Worm (Caenorhabditis elegans): ENCODE results near the gene rpt-1.

rpt-1 gene

DNA sequence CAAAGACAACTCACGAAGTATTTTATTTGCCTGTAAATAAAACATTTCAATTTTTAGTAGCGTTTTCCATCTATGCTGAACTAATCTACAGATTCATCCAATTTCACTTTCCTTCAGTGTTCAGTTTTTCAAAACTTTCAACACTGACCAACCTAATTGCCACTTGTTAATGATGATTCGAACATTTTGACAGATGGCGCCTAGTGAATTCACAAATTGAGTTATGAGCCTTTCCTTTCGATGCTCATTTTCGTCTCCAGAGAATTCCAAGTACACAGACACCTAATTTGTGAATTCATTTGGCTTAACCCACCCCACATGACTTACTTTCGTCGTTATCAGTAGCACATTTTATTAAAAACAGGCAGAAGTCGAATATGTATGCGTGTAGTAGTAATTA, 35.4 kb downstream of the rpt-1 start:
- no peak for TF ChIP-seq B0310.2 (tag; optimal IDR thresholded peaks at IDR 0.05)

DNA sequence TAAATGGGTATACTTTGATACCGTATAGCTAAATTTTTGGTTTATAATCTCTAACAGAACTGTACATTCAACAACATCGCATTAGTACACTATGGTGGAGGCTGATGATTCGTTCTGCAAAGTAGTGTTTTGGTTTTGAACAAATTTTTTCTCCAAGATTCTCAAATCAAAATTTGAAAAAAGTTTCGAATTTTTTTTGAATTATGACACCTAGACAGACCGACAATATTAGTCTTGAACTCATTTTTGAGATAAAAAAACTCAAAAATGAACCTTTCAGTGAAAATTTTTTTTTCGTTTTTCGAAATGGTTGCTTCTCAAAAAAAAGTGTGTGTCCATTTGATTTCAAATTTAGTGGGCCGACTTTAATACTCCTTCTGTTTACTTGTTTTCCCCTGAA, 36.8 kb downstream of the rpt-1 start:
- no peak for TF ChIP-seq tbx-11 (GFP tag; IDR thresholded peaks at IDR 0.05)
- TF ChIP-seq ceh-13 (GFP tag; optimal IDR thresholded peaks at IDR 0.05), result no peak
- TF ChIP-seq hmbx-1 (tag; optimal IDR thresholded peaks at IDR 0.05), result no peak
- TF ChIP-seq ets-7 (tag; optimal IDR thresholded peaks at IDR 0.05), result no peak
- no peak for TF ChIP-seq pes-1 (GFP tag; IDR thresholded peaks at IDR 0.05)

DNA sequence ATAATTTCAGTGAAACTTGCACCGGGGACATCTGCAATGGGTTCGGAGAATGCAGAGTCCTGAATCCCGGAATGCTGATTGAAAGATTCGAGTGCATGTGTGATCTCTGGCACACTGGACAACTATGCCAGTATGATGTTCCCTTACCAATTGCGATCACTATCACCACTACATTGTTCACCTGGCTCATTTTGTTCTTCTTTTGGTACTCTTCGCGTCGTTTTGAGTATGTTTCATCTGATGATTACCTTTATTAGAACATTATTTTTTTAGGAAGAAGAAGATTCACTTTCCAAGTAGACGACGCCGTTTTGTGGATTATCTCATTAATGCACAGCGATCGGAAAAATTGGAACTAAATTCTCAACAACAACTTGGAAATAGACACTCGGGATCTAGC, 38.5 kb downstream of the rpt-1 start:
- TF ChIP-seq tbx-37 (GFP tag; conservative IDR thresholded peaks at IDR 0.05) (no peak), ceh-36 (tag; optimal IDR thresholded peaks at IDR 0.05) (no peak), ets-7 (tag; optimal IDR thresholded peaks at IDR 0.05) (no peak), aly-1 (tag; optimal IDR thresholded peaks at IDR 0.05) (no peak), tra-4 (tag; optimal IDR thresholded peaks at IDR 0.05) (no peak), sea-1 (GFP tag; conservative IDR thresholded peaks at IDR 0.05) (no peak), ama-1 (optimal IDR thresholded peaks at IDR 0.05) (no peak), hnd-1 (tag; optimal IDR thresholded peaks at IDR 0.05) (no peak), B0310.2 (tag; optimal IDR thresholded peaks at IDR 0.05) (no peak), tbx-11 (GFP tag; IDR thresholded peaks at IDR 0.05) (no peak), F13C5.2 (tag; optimal IDR thresholded peaks at IDR 0.05) (no peak), scrt-1 (GFP tag; IDR thresholded peaks at IDR 0.05) (no peak), hmg-4 (GFP tag; optimal IDR thresholded peaks at IDR 0.05) (no peak), hmbx-1 (tag; optimal IDR thresholded peaks at IDR 0.05) (no peak), pes-1 (GFP tag; IDR thresholded peaks at IDR 0.05) (no peak), ceh-13 (GFP tag; optimal IDR thresholded peaks at IDR 0.05) (no peak), flt-1 (GFP tag; IDR thresholded peaks at IDR 0.05) (no peak)

DNA sequence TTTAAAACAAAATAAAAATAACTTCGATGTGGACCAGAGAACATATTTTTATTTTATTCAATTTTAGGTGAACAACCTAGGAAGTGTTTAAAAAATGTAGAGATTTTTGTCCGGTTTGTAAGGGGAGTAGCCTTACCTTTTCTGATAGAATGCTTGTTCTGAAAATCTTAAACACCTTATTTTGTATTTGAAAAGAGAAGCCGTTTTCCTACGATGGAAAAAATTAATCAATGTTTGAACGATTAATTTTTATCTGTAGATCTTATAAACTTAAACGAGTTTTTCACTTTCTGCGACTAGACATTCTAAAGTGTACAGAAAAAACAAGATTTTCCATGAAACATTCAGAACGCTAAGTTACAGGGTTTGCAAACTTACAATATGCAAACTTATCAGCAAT, 39.9 kb downstream of the rpt-1 start, which contains the start of gene F58H1.6:
TSS of gene F58H1.6 (plus strand) at position 301 of the 400 bp plus-strand sequence.
- TF ChIP-seq ceh-36 (tag; optimal IDR thresholded peaks at IDR 0.05) (no peak), flt-1 (GFP tag; IDR thresholded peaks at IDR 0.05) (no peak), aly-1 (tag; optimal IDR thresholded peaks at IDR 0.05) (no peak), sea-1 (GFP tag; conservative IDR thresholded peaks at IDR 0.05) (no peak)

DNA sequence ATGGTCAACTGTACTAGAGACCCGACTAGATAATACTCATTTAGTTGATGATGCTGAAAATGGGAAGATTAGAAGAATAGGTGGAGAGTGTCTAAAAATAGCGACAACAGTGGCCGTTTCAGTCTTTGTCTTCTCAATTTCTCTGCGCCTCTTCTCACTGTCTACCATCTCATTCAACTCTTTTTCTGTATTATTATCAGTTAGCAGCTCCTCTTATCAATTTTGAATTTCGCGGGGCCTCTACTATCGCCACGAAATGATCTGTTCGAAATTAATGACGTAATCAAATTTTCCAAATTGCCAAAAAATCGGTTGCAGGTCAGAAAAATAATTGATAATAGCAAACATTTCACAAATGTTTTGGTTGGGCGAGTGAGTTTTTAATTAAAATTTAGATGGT, 40.5 kb downstream of the rpt-1 start:
- TF ChIP-seq tra-4 (tag; optimal IDR thresholded peaks at IDR 0.05), result no peak
- TF ChIP-seq tbx-37 (GFP tag; conservative IDR thresholded peaks at IDR 0.05), result no peak
- TF ChIP-seq aly-1 (tag; optimal IDR thresholded peaks at IDR 0.05), result no peak
- no peak for TF ChIP-seq sea-1 (GFP tag; conservative IDR thresholded peaks at IDR 0.05)
- TF ChIP-seq flt-1 (GFP tag; IDR thresholded peaks at IDR 0.05), result no peak
- no peak for TF ChIP-seq hmbx-1 (tag; optimal IDR thresholded peaks at IDR 0.05)
- no peak for TF ChIP-seq hmg-4 (GFP tag; optimal IDR thresholded peaks at IDR 0.05)
- TF ChIP-seq tbx-11 (GFP tag; IDR thresholded peaks at IDR 0.05), result no peak
- no peak for TF ChIP-seq F13C5.2 (tag; optimal IDR thresholded peaks at IDR 0.05)
- no peak for TF ChIP-seq ceh-36 (tag; optimal IDR thresholded peaks at IDR 0.05)

DNA sequence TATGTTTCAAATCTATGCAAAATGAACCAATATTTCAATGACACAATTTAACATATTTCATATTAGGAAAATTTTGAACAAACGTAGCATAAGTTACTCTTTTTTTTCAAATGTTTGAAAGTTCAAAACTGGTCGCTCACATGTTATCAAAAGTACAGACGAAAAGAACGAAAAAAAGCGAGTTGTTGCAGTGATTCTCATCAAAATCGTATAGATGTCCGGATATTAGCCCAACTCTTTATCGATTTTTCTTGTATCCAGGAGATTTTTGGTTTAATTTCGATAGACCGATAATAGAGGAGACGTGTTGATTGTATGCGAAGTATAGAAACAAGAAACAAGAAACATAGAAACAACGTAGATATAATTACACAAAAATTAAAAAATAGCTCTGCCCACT, 41.9 kb downstream of the rpt-1 start:
- TF ChIP-seq hmg-4 (GFP tag; optimal IDR thresholded peaks at IDR 0.05) (no peak), ceh-36 (tag; optimal IDR thresholded peaks at IDR 0.05) (no peak), tbx-11 (GFP tag; IDR thresholded peaks at IDR 0.05) (no peak), hnd-1 (tag; optimal IDR thresholded peaks at IDR 0.05) (no peak), ceh-13 (GFP tag; optimal IDR thresholded peaks at IDR 0.05) (no peak), F13C5.2 (tag; optimal IDR thresholded peaks at IDR 0.05) (no peak), ets-7 (tag; optimal IDR thresholded peaks at IDR 0.05) (no peak), tra-4 (tag; optimal IDR thresholded peaks at IDR 0.05) (no peak), sea-1 (GFP tag; conservative IDR thresholded peaks at IDR 0.05) (no peak), ama-1 (optimal IDR thresholded peaks at IDR 0.05) (no peak), pes-1 (GFP tag; IDR thresholded peaks at IDR 0.05) (no peak), flt-1 (GFP tag; IDR thresholded peaks at IDR 0.05) (no peak), scrt-1 (GFP tag; IDR thresholded peaks at IDR 0.05) (no peak), hmbx-1 (tag; optimal IDR thresholded peaks at IDR 0.05) (no peak), tbx-37 (GFP tag; conservative IDR thresholded peaks at IDR 0.05) (no peak), aly-1 (tag; optimal IDR thresholded peaks at IDR 0.05) (no peak)

DNA sequence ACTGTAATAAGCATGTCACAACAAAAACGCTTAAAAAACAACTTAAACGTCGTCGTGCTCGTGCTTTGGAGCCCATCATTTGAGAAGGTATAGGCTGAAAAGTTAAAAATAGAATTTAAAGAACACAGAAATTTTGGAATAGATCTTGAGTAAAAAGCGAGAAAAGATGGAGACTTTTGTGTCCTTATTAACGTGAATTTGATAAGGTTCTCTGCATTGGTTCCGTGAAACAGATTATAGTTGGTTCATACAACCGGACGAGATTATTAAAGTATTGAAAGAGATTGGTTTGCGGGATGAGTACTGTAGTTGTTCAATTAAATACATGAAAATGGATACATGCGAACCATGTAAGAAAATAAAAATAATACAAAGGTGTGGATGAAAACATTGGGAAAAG, 44.5 kb downstream of the rpt-1 start, which contains the start of gene gpla-1:
TSS of gene gpla-1 (minus strand) at position 101 of the 400 bp plus-strand sequence.
- TF ChIP-seq hnd-1 (tag; optimal IDR thresholded peaks at IDR 0.05) (no peak), hmg-4 (GFP tag; optimal IDR thresholded peaks at IDR 0.05) (no peak), tbx-37 (GFP tag; conservative IDR thresholded peaks at IDR 0.05) (no peak), scrt-1 (GFP tag; IDR thresholded peaks at IDR 0.05) (no peak), ama-1 (optimal IDR thresholded peaks at IDR 0.05) (no peak)

DNA sequence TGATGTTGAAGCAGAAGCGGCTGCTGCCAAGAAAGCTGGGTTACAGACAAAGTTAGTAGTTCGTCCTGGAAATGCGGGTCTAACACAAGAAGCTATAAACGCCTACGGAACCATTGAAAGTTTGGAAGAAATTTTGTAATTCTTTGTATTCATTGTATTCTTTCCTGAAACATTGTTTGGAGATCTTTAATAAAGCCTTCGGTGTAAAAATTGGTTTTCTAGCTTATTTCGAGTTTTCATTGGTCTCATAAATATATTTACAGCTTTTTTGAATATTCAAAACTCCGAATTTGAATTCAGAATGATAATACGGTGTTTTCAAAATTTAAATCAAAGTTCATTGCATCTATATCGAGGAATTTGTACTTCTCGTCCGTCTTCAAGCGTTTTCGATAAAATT, 47.3 kb downstream of the rpt-1 start, which contains the start of gene F58H1.8:
TSS of gene F58H1.8 (plus strand) at position 301 of the 400 bp plus-strand sequence.
- TF ChIP-seq tra-4 (tag; optimal IDR thresholded peaks at IDR 0.05) (no peak), ets-7 (tag; optimal IDR thresholded peaks at IDR 0.05) (no peak), pes-1 (GFP tag; IDR thresholded peaks at IDR 0.05) (no peak), F13C5.2 (tag; optimal IDR thresholded peaks at IDR 0.05) (no peak), hmg-4 (GFP tag; optimal IDR thresholded peaks at IDR 0.05) (no peak), scrt-1 (GFP tag; IDR thresholded peaks at IDR 0.05) (no peak), hmbx-1 (tag; optimal IDR thresholded peaks at IDR 0.05) (no peak), tbx-37 (GFP tag; conservative IDR thresholded peaks at IDR 0.05) (no peak), ama-1 (optimal IDR thresholded peaks at IDR 0.05) (no peak)
